Worm (Caenorhabditis elegans): Measurements from ENCODE around the gene scav-5.
A peak's percentile ranks its signal among the peaks of the same experiment; 100 is the strongest.

Gene scav-5

DNA sequence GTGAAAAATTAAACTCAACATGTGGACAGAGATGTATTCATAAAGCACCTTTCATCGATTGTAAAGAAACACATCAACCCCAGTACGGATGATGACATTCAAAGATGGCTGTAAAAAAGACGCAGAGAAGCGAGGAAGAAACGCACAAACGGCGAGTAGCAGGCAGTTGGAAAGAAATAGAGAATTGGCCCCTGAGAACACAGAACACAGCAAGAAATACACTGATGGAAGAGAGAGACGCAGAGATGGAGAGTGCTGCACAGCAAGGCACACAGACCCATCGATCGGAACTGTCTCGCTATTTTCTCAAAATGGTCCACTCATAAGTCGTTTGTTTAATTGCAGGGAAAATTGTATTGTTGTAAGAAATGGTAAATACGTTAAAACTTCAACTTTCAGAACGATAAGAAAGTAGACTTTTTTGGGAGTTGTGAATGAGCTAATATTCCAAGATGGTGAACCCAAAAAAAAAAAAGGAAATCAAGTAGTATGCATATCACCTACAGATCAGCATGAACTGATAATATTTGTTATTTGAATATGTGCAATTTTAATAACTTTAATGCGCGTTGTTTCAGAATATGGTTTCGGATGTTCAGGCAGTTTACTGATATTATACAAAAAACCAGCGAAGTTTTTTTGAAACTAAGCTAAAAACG is 35.4 kb upstream of the scav-5 start (continued):
- TF ChIP-seq daf-16 (GFP tag; optimal IDR thresholded peaks at IDR 0.05) (no peak), daf-16 (tag; optimal IDR thresholded peaks at IDR 0.05) (peak; percentile 77), lir-3 (tag; optimal IDR thresholded peaks at IDR 0.05) (no peak), dmd-8 (GFP tag; IDR thresholded peaks at IDR 0.05) (no peak), hmg-1.1 (GFP tag; IDR thresholded peaks at IDR 0.05) (peak; percentile 82), mdl-1 (tag; optimal IDR thresholded peaks at IDR 0.05) (peak in 1 of 2 experiments; percentile 76), php-3 (GFP tag; IDR thresholded peaks at IDR 0.05) (0 out of 2 replicates have a peak, but pooled peaks have one; percentile 15), daf-19 (GFP tag; conservative IDR thresholded peaks at IDR 0.05) (no peak), set-16 (GFP tag; IDR thresholded peaks at IDR 0.05) (no peak), ZK337.2 (GFP tag; IDR thresholded peaks at IDR 0.05) (no peak), dpl-1 (GFP tag; optimal IDR thresholded peaks at IDR 0.05) (peak; percentile 23), nhr-11 (tag; optimal IDR thresholded peaks at IDR 0.05) (peak; percentile 20), hlh-11 (tag; optimal IDR thresholded peaks at IDR 0.05) (peak; percentile 80), spr-3 (GFP tag; optimal IDR thresholded peaks at IDR 0.05) (no peak), tra-1 (GFP tag; IDR thresholded peaks at IDR 0.05) (no peak), pha-4 (GFP tag; IDR thresholded peaks at IDR 0.05) (no peak), pha-4 (tag; optimal IDR thresholded peaks at IDR 0.05) (peak; percentile 72), R02D3.7 (tag; optimal IDR thresholded peaks at IDR 0.05) (no peak), mes-2 (tag; optimal IDR thresholded peaks at IDR 0.05; ENCODE audit: poor library complexity, severe bottlenecking) (peak; percentile 74)

DNA sequence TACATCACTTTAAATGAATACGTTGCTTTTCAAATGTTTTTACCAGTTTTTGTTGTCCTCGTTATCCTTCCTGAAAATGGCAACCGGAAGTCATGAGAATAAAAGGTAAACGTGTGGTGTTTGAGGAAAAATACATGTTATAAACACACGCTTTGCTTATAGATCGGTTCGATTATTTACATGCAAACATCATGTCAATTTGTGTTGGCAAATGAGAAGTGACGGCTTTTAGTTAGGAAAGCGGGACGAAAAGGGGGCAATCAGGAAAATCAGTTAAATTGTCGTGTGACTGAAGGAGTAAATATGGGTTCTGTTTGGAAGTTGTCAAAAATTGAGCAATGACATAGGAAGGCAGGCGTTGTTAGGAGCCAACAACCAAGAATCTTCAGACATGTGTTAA is 26.9 kb upstream of the scav-5 start, which contains the start of gene rrc-1:
TSS of gene rrc-1 (minus strand) at position 74 of the 400 bp plus-strand sequence.
- TF ChIP-seq ceh-20 (GFP tag; IDR thresholded peaks at IDR 0.05) = 0 out of 2 replicates have a peak, but pooled peaks have one; percentile 16
- peak; percentile 94 for TF ChIP-seq aha-1 (tag)
- no peak for TF ChIP-seq lin-39 (tag; optimal IDR thresholded peaks at IDR 0.05)
- no peak for TF ChIP-seq ceh-32 (tag; optimal IDR thresholded peaks at IDR 0.05; ENCODE audit: poor library complexity)
- TF ChIP-seq F37D6.2 (tag; optimal IDR thresholded peaks at IDR 0.05) = no peak
- TF ChIP-seq ceh-44 (GFP tag; IDR thresholded peaks at IDR 0.05) = no peak
- no peak for TF ChIP-seq ztf-7 (tag; optimal IDR thresholded peaks at IDR 0.05)
- peak in 1 of 2 experiments; percentile 70 for TF ChIP-seq unc-62 (GFP tag; optimal IDR thresholded peaks at IDR 0.05 in 1 of 2)
- no peak for TF ChIP-seq unc-62 (tag; optimal IDR thresholded peaks at IDR 0.05)
- no peak for TF ChIP-seq nhr-102 (tag; optimal IDR thresholded peaks at IDR 0.05)

DNA sequence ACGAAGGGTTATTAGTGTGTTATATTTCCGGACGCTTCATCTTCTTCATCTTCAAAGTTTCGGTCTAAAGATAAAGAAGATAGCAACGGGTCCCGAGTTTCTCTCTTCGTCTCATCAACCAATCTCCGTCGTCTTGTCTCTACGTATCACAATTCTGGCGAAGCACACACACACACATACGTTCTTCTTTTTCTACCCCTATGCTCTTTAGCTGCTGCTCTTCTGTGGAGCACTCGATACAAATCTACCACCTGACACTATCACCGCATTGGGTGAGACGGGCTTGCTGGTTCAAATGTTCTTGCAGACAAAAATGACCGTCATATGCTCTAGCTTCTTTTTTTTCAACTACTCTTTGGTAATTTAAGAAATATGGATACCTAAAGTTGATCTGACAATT is 25.8 kb upstream of the scav-5 start:
- TF ChIP-seq lir-3 (tag; optimal IDR thresholded peaks at IDR 0.05) (no peak), aha-1 (tag) (peak; percentile 14), dmd-6 (GFP tag; IDR thresholded peaks at IDR 0.05) (no peak), saeg-2 (GFP tag; IDR thresholded peaks at IDR 0.05) (no peak), mdt-29 (GFP tag; IDR thresholded peaks at IDR 0.05) (no peak), zag-1 (tag; optimal IDR thresholded peaks at IDR 0.05) (no peak), skn-1 (tag; optimal IDR thresholded peaks at IDR 0.05) (no peak), hlh-30 (tag; optimal IDR thresholded peaks at IDR 0.05; ENCODE audit: insufficient read depth) (peak; percentile 20), nhr-11 (tag; optimal IDR thresholded peaks at IDR 0.05) (peak; percentile 28), hlh-11 (tag; optimal IDR thresholded peaks at IDR 0.05) (peak; percentile 41), gei-8 (GFP tag; optimal IDR thresholded peaks at IDR 0.05) (no peak), snpc-4 (tag; optimal IDR thresholded peaks at IDR 0.05) (no peak), zfp-3 (GFP tag; conservative IDR thresholded peaks at IDR 0.05) (no peak), lin-39 (tag; optimal IDR thresholded peaks at IDR 0.05) (no peak), F26F4.8 (GFP tag; conservative IDR thresholded peaks at IDR 0.05) (no peak)

Measured in whole organism, L4 larva.